Fruit fly (Drosophila melanogaster) S2 (cell line): ENCODE results near the gene Jig.

Source experiments
- CG8478 ChIP-seq: fragments of >200 bp; optimal IDR thresholded peaks from 2 replicates; lab custom pipeline; 2018
- CTCF ChIP-seq, 2 experiments: fragments of >200 bp; optimal IDR thresholded peaks; 2 replicates each; lab custom pipeline; 2018

DNA sequence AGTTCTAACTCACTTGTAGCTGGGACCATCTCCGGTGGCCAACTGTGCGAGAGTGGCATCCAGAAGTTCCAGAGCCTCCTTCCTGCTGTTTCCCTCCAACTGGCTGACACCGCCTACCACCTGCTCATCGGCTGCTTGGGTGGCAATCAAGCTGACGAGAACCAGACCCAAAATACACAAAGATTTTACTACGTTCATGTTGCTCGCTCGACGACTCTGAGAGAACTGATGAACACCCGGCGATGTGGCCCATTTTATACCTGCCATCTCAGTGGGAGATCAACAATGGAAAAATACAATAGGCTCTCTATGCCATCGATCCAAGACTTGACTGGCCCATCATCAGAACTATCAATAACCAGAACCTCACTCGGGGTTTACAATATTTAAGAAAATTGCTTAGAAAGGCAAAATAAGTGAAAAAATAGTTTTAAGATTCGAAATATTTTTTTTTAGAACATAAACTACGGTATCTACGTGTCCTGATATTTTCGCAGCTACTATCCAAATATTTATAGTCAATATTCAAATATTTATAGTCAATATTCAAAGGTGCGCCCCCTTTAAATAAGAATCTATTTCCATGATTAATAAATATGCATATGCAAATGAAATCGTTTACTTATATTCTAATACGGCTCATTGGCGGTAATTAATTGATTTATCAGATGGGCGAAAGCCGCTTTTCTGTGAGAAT lies 8.8 kb downstream of the Jig start, which contains the start of gene Cys:
- no peak for TF ChIP-seq CG8478
- no peak for TF ChIP-seq CTCF (optimal IDR thresholded peaks at IDR 0.05; lab: Kevin White, UChicago)
